Worm (Caenorhabditis elegans) whole organism, L2 larva: ENCODE data around the gene pstk-1.

Experiments
- C34F6.9 ChIP-seq: fragments of 150-350 bp; optimal IDR thresholded peaks from 2 replicates; lab custom pipeline; 2014; ENCODE audit warnings: missing biosample characterization, missing genetic modification characterization
- F13H6.1 ChIP-seq: sonication (generic microtip); optimal IDR thresholded peaks from 2 replicates; lab custom pipeline; 2016; ENCODE audit warnings: missing genetic modification characterization, missing compliant biosample characterization
- R02D3.7 ChIP-seq: fragments of 150-350 bp; optimal IDR thresholded peaks from 2 replicates; lab custom pipeline; 2014; ENCODE audit warnings: missing biosample characterization, missing genetic modification characterization
- Y55F3AM.14 ChIP-seq: fragments of 200-800 bp; sonication (Bioruptor generic); optimal IDR thresholded peaks from 2 replicates; lab custom pipeline; 2018; ENCODE audit warnings: mild to moderate bottlenecking, missing genetic modification characterization, missing compliant biosample characterization
- blmp-1 ChIP-seq: sonication (generic microtip); optimal IDR thresholded peaks from 2 replicates; lab custom pipeline; 2017; ENCODE audit warnings: missing genetic modification characterization, mild to moderate bottlenecking, missing compliant biosample characterization, antibody characterized with exemption, moderate library complexity; ENCODE audit not compliant: insufficient read depth
- ceh-16 ChIP-seq: fragments of 150-350 bp; optimal IDR thresholded peaks from 2 replicates; lab custom pipeline; 2014; ENCODE audit warnings: missing biosample characterization, missing genetic modification characterization
- ceh-82 ChIP-seq: fragments of 150-350 bp; optimal IDR thresholded peaks from 2 replicates; lab custom pipeline; 2014; ENCODE audit warnings: missing biosample characterization, missing genetic modification characterization
- crh-2 ChIP-seq: sonication (generic microtip); optimal IDR thresholded peaks from 2 replicates; lab custom pipeline; 2017; ENCODE audit warnings: missing biosample characterization, missing genetic modification characterization
- egl-27 ChIP-seq: sonication (generic microtip); optimal IDR thresholded peaks from 3 replicates; lab custom pipeline; 2017; ENCODE audit warnings: missing biosample characterization, missing genetic modification reagents, missing genetic modification characterization
- elt-1 ChIP-seq: fragments of 150-350 bp; optimal IDR thresholded peaks from 2 replicates; lab custom pipeline; 2014; ENCODE audit warnings: missing biosample characterization, missing genetic modification characterization
- elt-3 ChIP-seq: sonication (generic microtip); optimal IDR thresholded peaks from 2 replicates; lab custom pipeline; 2017; ENCODE audit warnings: missing biosample characterization, missing genetic modification characterization
- fos-1 ChIP-seq: fragments of 150-350 bp; optimal IDR thresholded peaks from 2 replicates; lab custom pipeline; 2014; ENCODE audit warnings: missing biosample characterization, missing genetic modification characterization
- gmeb-1 ChIP-seq: fragments of 150-350 bp; optimal IDR thresholded peaks from 2 replicates; lab custom pipeline; 2014; ENCODE audit warnings: missing biosample characterization, missing genetic modification characterization
- lin-11 ChIP-seq: fragments of 150-350 bp; sonication (generic microtip); optimal IDR thresholded peaks from 2 replicates; lab custom pipeline; 2014; ENCODE audit warnings: missing biosample characterization, missing genetic modification characterization, inconsistent platforms, mixed read lengths
- lin-13 ChIP-seq: fragments of 150-350 bp; optimal IDR thresholded peaks from 2 replicates; lab custom pipeline; 2014; ENCODE audit warnings: missing biosample characterization, missing genetic modification reagents, missing genetic modification characterization
- lsy-2 ChIP-seq, 2 experiments: fragments of 150-350 bp in 1 of 2; sonication (generic microtip) in 1 of 2; optimal IDR thresholded peaks; 2 replicates each; lab custom pipeline; 2014 to 2017; ENCODE audit warnings: missing biosample characterization in 2 of 2, missing genetic modification characterization in 2 of 2
- mab-5 ChIP-seq: fragments of 150-350 bp; optimal IDR thresholded peaks from 2 replicates; lab custom pipeline; 2014; ENCODE audit warnings: missing biosample characterization, missing genetic modification characterization
- mbf-1 ChIP-seq: sonication (generic microtip); optimal IDR thresholded peaks from 2 replicates; lab custom pipeline; 2017; ENCODE audit warnings: missing biosample characterization, missing genetic modification characterization
- mdl-1 ChIP-seq, 2 experiments: fragments of 150-350 bp in 1 of 2; sonication (generic microtip) in 1 of 2; optimal IDR thresholded peaks; 2 replicates each; lab custom pipeline; 2017; ENCODE audit warnings: missing biosample characterization in 2 of 2, missing genetic modification characterization in 2 of 2
- nhr-10 ChIP-seq: sonication (generic microtip); optimal IDR thresholded peaks from 2 replicates; lab custom pipeline; 2017; ENCODE audit warnings: missing biosample characterization, missing genetic modification characterization
- nhr-11 ChIP-seq: fragments of 150-350 bp; optimal IDR thresholded peaks from 2 replicates; lab custom pipeline; 2014; ENCODE audit warnings: missing biosample characterization, missing genetic modification characterization
- nhr-12 ChIP-seq: fragments of 150-350 bp; optimal IDR thresholded peaks from 2 replicates; lab custom pipeline; 2014; ENCODE audit warnings: missing biosample characterization, missing genetic modification characterization
- nhr-129 ChIP-seq: fragments of 150-350 bp; optimal IDR thresholded peaks from 2 replicates; lab custom pipeline; 2014; ENCODE audit warnings: missing biosample characterization, missing genetic modification characterization
- nhr-21 ChIP-seq: fragments of 150-350 bp; optimal IDR thresholded peaks from 2 replicates; lab custom pipeline; 2014; ENCODE audit warnings: missing biosample characterization, missing genetic modification characterization
- nhr-23 ChIP-seq: fragments of 150-350 bp; optimal IDR thresholded peaks from 2 replicates; lab custom pipeline; 2014; ENCODE audit warnings: missing biosample characterization, missing genetic modification reagents, missing genetic modification characterization
- nhr-25 ChIP-seq: fragments of 150-350 bp; sonication (generic microtip); optimal IDR thresholded peaks from 3 replicates; lab custom pipeline; 2014; ENCODE audit warnings: missing biosample characterization, missing genetic modification characterization
- sem-4 ChIP-seq: fragments of 150-350 bp; optimal IDR thresholded peaks from 2 replicates; lab custom pipeline; 2014; ENCODE audit warnings: missing biosample characterization, missing genetic modification reagents, missing genetic modification characterization
- skn-1 ChIP-seq: sonication (generic microtip); optimal IDR thresholded peaks from 2 replicates; lab custom pipeline; 2017; ENCODE audit warnings: missing biosample characterization, missing genetic modification characterization
- sma-3 ChIP-seq: sonication (generic microtip); optimal IDR thresholded peaks from 2 replicates; lab custom pipeline; 2016; ENCODE audit warnings: missing genetic modification reagents, missing genetic modification characterization, missing compliant biosample characterization
- sma-9 ChIP-seq, 2 experiments: fragments of 150-350 bp in 1 of 2; sonication (generic microtip) in 1 of 2; optimal IDR thresholded peaks; 2 replicates each; lab custom pipeline; 2014 to 2016; ENCODE audit warnings: missing genetic modification characterization in 2 of 2, mild to moderate bottlenecking in 1 of 2, missing biosample characterization in 1 of 2, missing compliant biosample characterization in 1 of 2, missing genetic modification reagents in 1 of 2, moderate library complexity in 1 of 2
- snpc-4 ChIP-seq: fragments of 150-350 bp; optimal IDR thresholded peaks from 2 replicates; lab custom pipeline; 2014; ENCODE audit warnings: missing biosample characterization, missing genetic modification characterization
- unc-39 ChIP-seq: fragments of 150-350 bp; optimal IDR thresholded peaks from 2 replicates; lab custom pipeline; 2014; ENCODE audit warnings: missing biosample characterization, missing genetic modification characterization
- unc-55 ChIP-seq: fragments of 150-350 bp; sonication (generic microtip); optimal IDR thresholded peaks from 3 replicates; lab custom pipeline; 2014; ENCODE audit warnings: missing biosample characterization, missing genetic modification reagents, missing genetic modification characterization
- zag-1 ChIP-seq: fragments of 150-350 bp; optimal IDR thresholded peaks from 2 replicates; lab custom pipeline; 2014; ENCODE audit warnings: missing biosample characterization, missing genetic modification characterization
- ztf-1 ChIP-seq: fragments of 200-800 bp; sonication (Bioruptor generic); conservative IDR thresholded peaks from 2 replicates; pipeline ENCODE4 v1.3.6; 2022; ENCODE audit warnings: missing genetic modification characterization, missing compliant biosample characterization
- ztf-4 ChIP-seq: fragments of 150-350 bp; optimal IDR thresholded peaks from 2 replicates; lab custom pipeline; 2014; ENCODE audit warnings: missing biosample characterization, missing genetic modification characterization

Gene pstk-1

ce11 chrIII:12466310-12466709 lies at the start of gene pstk-1:
Gene pstk-1, plus strand, starts transcription at chrIII:12466610.
- TF ChIP-seq Y55F3AM.14 (GFP tag; lab: Kevin White, UChicago) (no peak), zag-1 (tag; lab: Kevin White, UChicago) (no peak), nhr-11 (tag; lab: Kevin White, UChicago) (no peak), sem-4 (tag; lab: Kevin White, UChicago) (no peak), elt-3 (tag; lab: Kevin White, UChicago) (no peak), ceh-82 (tag; lab: Kevin White, UChicago) (no peak), crh-2 (tag; lab: Kevin White, UChicago) (no peak), mbf-1 (no peak), mab-5 (tag; lab: Kevin White, UChicago) (no peak), sma-9 (GFP tag; optimal IDR thresholded peaks at IDR 0.05; lab: Kevin White, UChicago) (no peak), sma-9 (tag; optimal IDR thresholded peaks at IDR 0.05; lab: Kevin White, UChicago) (no peak), elt-1 (tag; lab: Kevin White, UChicago) (no peak), skn-1 (tag; lab: Kevin White, UChicago) (no peak), nhr-12 (tag; lab: Kevin White, UChicago) (no peak), nhr-10 (tag; lab: Kevin White, UChicago) (no peak), R02D3.7 (no peak), ceh-16 (no peak), egl-27 (tag; lab: Kevin White, UChicago) (no peak), lin-11 (tag; lab: Kevin White, UChicago) (no peak), mdl-1 (tag; optimal IDR thresholded peaks at IDR 0.05; lab: Kevin White, UChicago) (no peak), C34F6.9 (tag; lab: Kevin White, UChicago) (no peak)

DNA sequence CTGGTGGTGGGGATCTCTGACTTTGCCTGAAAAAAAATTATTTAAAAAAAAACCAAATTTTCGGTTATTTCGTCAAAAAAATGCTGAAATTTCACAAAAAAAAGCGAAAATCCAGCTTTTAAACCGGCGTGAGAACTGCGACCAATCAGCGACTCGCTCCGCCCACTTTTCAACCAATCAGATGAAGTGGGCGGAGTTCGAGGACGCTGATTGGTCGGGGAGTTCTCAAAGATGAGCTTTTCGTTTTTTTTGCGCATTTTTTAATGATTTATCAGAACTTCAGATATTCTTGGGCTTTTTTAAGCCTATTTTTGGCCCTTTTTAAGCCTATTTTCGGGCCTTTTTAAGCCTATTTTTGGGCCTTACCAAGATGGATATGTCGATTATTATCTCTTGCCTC lies 46.2 kb upstream of the pstk-1 start:
- no peak for TF ChIP-seq nhr-21 (tag; lab: Kevin White, UChicago)
- TF ChIP-seq elt-3 (tag; lab: Kevin White, UChicago), result no peak
- TF ChIP-seq nhr-25, result no peak
- no peak for TF ChIP-seq lin-11 (tag; lab: Kevin White, UChicago)
- no peak for TF ChIP-seq lsy-2 (tag; optimal IDR thresholded peaks at IDR 0.05; lab: Kevin White, UChicago)
- no peak for TF ChIP-seq ztf-4
- no peak for TF ChIP-seq blmp-1 (tag; lab: Kevin White, UChicago)
- no peak for TF ChIP-seq nhr-129
- TF ChIP-seq unc-39, result no peak
- TF ChIP-seq snpc-4 (tag; lab: Kevin White, UChicago), result no peak
- no peak for TF ChIP-seq sma-9 (GFP tag; optimal IDR thresholded peaks at IDR 0.05; lab: Kevin White, UChicago)
- TF ChIP-seq sma-9 (tag; optimal IDR thresholded peaks at IDR 0.05; lab: Kevin White, UChicago), result no peak
- no peak for TF ChIP-seq lin-13 (GFP tag; lab: Kevin White, UChicago)
- TF ChIP-seq unc-55 (GFP tag; lab: Kevin White, UChicago), result no peak
- TF ChIP-seq zag-1 (tag; lab: Kevin White, UChicago), result no peak
- TF ChIP-seq ztf-1, result no peak
- no peak for TF ChIP-seq nhr-12 (tag; lab: Kevin White, UChicago)
- TF ChIP-seq mbf-1, result no peak
- TF ChIP-seq sma-3, result no peak
- no peak for TF ChIP-seq nhr-23
- no peak for TF ChIP-seq nhr-11 (tag; lab: Kevin White, UChicago)

- TF ChIP-seq C34F6.9 (tag; lab: Kevin White, UChicago) (peak; percentile 2), unc-55 (GFP tag; lab: Kevin White, UChicago) (peak; percentile 42), lsy-2 (tag; optimal IDR thresholded peaks at IDR 0.05; lab: Kevin White, UChicago) (no peak)
Observed at ce11 chrIII:12421708-12422107, 44.7 kb upstream of the pstk-1 start, which contains the start of gene tat-1. Gene tat-1, minus strand, starts transcription at chrIII:12421718.

- TF ChIP-seq egl-27 (tag; lab: Kevin White, UChicago), result no peak
- no peak for TF ChIP-seq sem-4 (tag; lab: Kevin White, UChicago)
- peak; percentile 76 for TF ChIP-seq nhr-129
- no peak for TF ChIP-seq skn-1 (tag; lab: Kevin White, UChicago)
- TF ChIP-seq C34F6.9 (tag; lab: Kevin White, UChicago), result peak; percentile 12
- peak; percentile 97 for TF ChIP-seq fos-1 (tag; lab: Kevin White, UChicago)
- TF ChIP-seq F13H6.1 (tag; lab: Kevin White, UChicago), result peak; percentile 45
- TF ChIP-seq gmeb-1 (tag; lab: Kevin White, UChicago), result peak; percentile 31
Observed at ce11 chrIII:12424066-12424465, 42.3 kb upstream of the pstk-1 start.
